Fruit fly (Drosophila melanogaster) whole organism, prepupa: Measurements from ENCODE around the gene Hmbs.

Source experiments
- Blimp-1 ChIP-seq: fragments of 200-800 bp; sonication (Bioruptor generic); optimal IDR thresholded peaks from 3 replicates; lab custom pipeline; 2017; ENCODE audit warnings: missing biosample characterization, missing genetic modification characterization, mild to moderate bottlenecking, moderate library complexity, missing genetic modification reagents
- CG10669 ChIP-seq: fragments of 200-800 bp; sonication (Bioruptor generic); optimal IDR thresholded peaks from 3 replicates; lab custom pipeline; 2018; ENCODE audit warnings: missing biosample characterization, mild to moderate bottlenecking, missing genetic modification characterization, moderate library complexity
- CG11762 ChIP-seq: fragments of 200-800 bp; sonication (Bioruptor generic); optimal IDR thresholded peaks from 3 replicates; lab custom pipeline; 2016; ENCODE audit warnings: missing biosample characterization, missing genetic modification characterization; ENCODE audit not compliant: insufficient read depth
- CG11902 ChIP-seq: fragments of 200-800 bp; sonication (Bioruptor generic); optimal IDR thresholded peaks from 3 replicates; lab custom pipeline; 2016; ENCODE audit warnings: missing biosample characterization, missing genetic modification characterization
- CG15336 ChIP-seq: fragments of 200-800 bp; sonication (Bioruptor generic); IDR thresholded peaks from 2 replicates; pipeline ENCODE4 v1.3.6; 2022; ENCODE audit warnings: missing biosample characterization, missing genetic modification characterization
- CG1621 ChIP-seq: fragments of 200-800 bp; sonication (Bioruptor generic); optimal IDR thresholded peaks from 3 replicates; lab custom pipeline; 2018; ENCODE audit warnings: missing biosample characterization, mild to moderate bottlenecking, missing genetic modification characterization
- CG16779 ChIP-seq: fragments of 200-800 bp; sonication (Bioruptor generic); optimal IDR thresholded peaks from 3 replicates; lab custom pipeline; 2017; ENCODE audit warnings: missing biosample characterization, mild to moderate bottlenecking, missing genetic modification characterization
- CG3032 ChIP-seq: fragments of 200-800 bp; optimal IDR thresholded peaks from 2 replicates; lab custom pipeline; 2019; ENCODE audit warnings: missing biosample characterization, mild to moderate bottlenecking, missing genetic modification characterization, moderate library complexity
- CG31627 ChIP-seq: fragments of 200-800 bp; sonication (Bioruptor generic); optimal IDR thresholded peaks from 3 replicates; lab custom pipeline; 2016; ENCODE audit warnings: missing biosample characterization, missing genetic modification characterization
- CG32006 ChIP-seq: fragments of 200-800 bp; sonication (Bioruptor generic); optimal IDR thresholded peaks from 3 replicates; lab custom pipeline; 2017; ENCODE audit warnings: missing biosample characterization, mild to moderate bottlenecking, missing genetic modification characterization
- CG3919 ChIP-seq: fragments of 200-800 bp; sonication (Bioruptor generic); optimal IDR thresholded peaks from 3 replicates; lab custom pipeline; 2016; ENCODE audit warnings: missing biosample characterization, missing genetic modification characterization
- CG4318 ChIP-seq: fragments of 200-800 bp; sonication (Bioruptor generic); optimal IDR thresholded peaks from 3 replicates; lab custom pipeline; 2017; ENCODE audit warnings: missing biosample characterization, mild to moderate bottlenecking, missing genetic modification characterization
- CG6276 ChIP-seq: fragments of 200-800 bp; sonication (Bioruptor generic); optimal IDR thresholded peaks from 2 replicates; lab custom pipeline; 2017; ENCODE audit warnings: missing biosample characterization, mild to moderate bottlenecking, missing genetic modification characterization
- CG6792 ChIP-seq: fragments of 200-800 bp; sonication (Bioruptor generic); optimal IDR thresholded peaks from 3 replicates; lab custom pipeline; 2016; ENCODE audit warnings: missing biosample characterization, missing genetic modification characterization
- CG6808 ChIP-seq: fragments of 200-800 bp; sonication (Bioruptor generic); optimal IDR thresholded peaks from 3 replicates; lab custom pipeline; 2017; ENCODE audit warnings: missing biosample characterization, missing genetic modification characterization, mild to moderate bottlenecking, moderate library complexity, missing genetic modification reagents
- CG6854 ChIP-seq: fragments of 200-800 bp; sonication (Bioruptor generic); optimal IDR thresholded peaks from 2 replicates; lab custom pipeline; 2017; ENCODE audit warnings: missing biosample characterization, mild to moderate bottlenecking, missing genetic modification characterization
- CG7368 ChIP-seq: fragments of 200-800 bp; sonication (Bioruptor generic); optimal IDR thresholded peaks from 3 replicates; lab custom pipeline; 2016; ENCODE audit warnings: missing biosample characterization, missing genetic modification characterization
- CG8119 ChIP-seq: fragments of 200-800 bp; sonication (Bioruptor generic); IDR thresholded peaks from 3 replicates; pipeline ENCODE4 v1.3.6; 2022; ENCODE audit warnings: missing biosample characterization, missing genetic modification characterization
- CG8319 ChIP-seq: fragments of 200-800 bp; sonication (Bioruptor generic); optimal IDR thresholded peaks from 3 replicates; lab custom pipeline; 2016; ENCODE audit warnings: missing biosample characterization, missing genetic modification characterization
- CG8632 ChIP-seq: fragments of 200-800 bp; sonication (Bioruptor generic); optimal IDR thresholded peaks from 3 replicates; lab custom pipeline; 2016; ENCODE audit warnings: missing biosample characterization, missing genetic modification characterization
- CG9139 ChIP-seq: fragments of 200-800 bp; sonication (Bioruptor generic); optimal IDR thresholded peaks from 3 replicates; lab custom pipeline; 2017; ENCODE audit warnings: missing biosample characterization, mild to moderate bottlenecking, missing genetic modification characterization
- Eip75B ChIP-seq: fragments of 200-800 bp; sonication (Bioruptor generic); optimal IDR thresholded peaks from 3 replicates; lab custom pipeline; 2016; ENCODE audit warnings: missing biosample characterization, missing genetic modification characterization
- Eip78C ChIP-seq: fragments of 200-800 bp; sonication (Bioruptor generic); peaks from one replicate; lab custom pipeline; 2016; ENCODE audit warnings: missing biosample characterization, missing genetic modification characterization
- Ets21C ChIP-seq: fragments of 200-800 bp; sonication (Bioruptor generic); optimal IDR thresholded peaks from 3 replicates; lab custom pipeline; 2016; ENCODE audit warnings: missing biosample characterization, missing genetic modification characterization
- Ets96B ChIP-seq: fragments of 200-800 bp; optimal IDR thresholded peaks from 2 replicates; lab custom pipeline; 2019; ENCODE audit warnings: missing biosample characterization, mild to moderate bottlenecking, missing genetic modification characterization, moderate library complexity
- Gug ChIP-seq: fragments of 200-800 bp; sonication (Bioruptor generic); IDR thresholded peaks from 2 replicates; pipeline ENCODE4 v1.3.6; 2022; ENCODE audit warnings: missing biosample characterization, missing genetic modification characterization
- Hr4 ChIP-seq: fragments of 200-800 bp; sonication (Bioruptor generic); optimal IDR thresholded peaks from 3 replicates; lab custom pipeline; 2016; ENCODE audit warnings: missing biosample characterization, missing genetic modification characterization
- Smox ChIP-seq: fragments of 200-800 bp; sonication (Bioruptor generic); optimal IDR thresholded peaks from 3 replicates; lab custom pipeline; 2016; ENCODE audit warnings: missing biosample characterization, missing genetic modification characterization
- Sox102F ChIP-seq: fragments of 200-800 bp; sonication (Bioruptor generic); optimal IDR thresholded peaks from 2 replicates; lab custom pipeline; 2016; ENCODE audit warnings: missing biosample characterization, mild to moderate bottlenecking, missing genetic modification characterization
- Sox14 ChIP-seq: fragments of 200-800 bp; sonication (Bioruptor generic); optimal IDR thresholded peaks from 3 replicates; lab custom pipeline; 2016; ENCODE audit warnings: missing biosample characterization, missing genetic modification characterization
- Sox15 ChIP-seq: fragments of 200-800 bp; sonication (Bioruptor generic); optimal IDR thresholded peaks from 3 replicates; lab custom pipeline; 2016; ENCODE audit warnings: missing biosample characterization, missing genetic modification characterization
- achi ChIP-seq: fragments of 200-800 bp; sonication (Bioruptor generic); optimal IDR thresholded peaks from 3 replicates; lab custom pipeline; 2016; ENCODE audit warnings: missing biosample characterization, missing genetic modification characterization
- acj6 ChIP-seq: fragments of 200-800 bp; sonication (Bioruptor generic); optimal IDR thresholded peaks from 3 replicates; lab custom pipeline; 2016; ENCODE audit warnings: missing biosample characterization, missing genetic modification characterization
- cyc ChIP-seq: fragments of 200-800 bp; sonication (Bioruptor generic); optimal IDR thresholded peaks from 3 replicates; lab custom pipeline; 2016; ENCODE audit warnings: missing biosample characterization, missing genetic modification characterization
- dsx ChIP-seq: fragments of 200-800 bp; optimal IDR thresholded peaks from 3 replicates; lab custom pipeline; 2019; ENCODE audit warnings: missing biosample characterization, mild to moderate bottlenecking, missing genetic modification characterization, moderate library complexity; ENCODE audit not compliant: poor library complexity, severe bottlenecking
- eg ChIP-seq: fragments of 200-800 bp; sonication (Bioruptor generic); IDR thresholded peaks from 3 replicates; pipeline ENCODE4 v1.3.6; 2022; ENCODE audit warnings: missing biosample characterization, missing genetic modification characterization
- fd85E ChIP-seq: fragments of 200-800 bp; sonication (Bioruptor generic); optimal IDR thresholded peaks from 3 replicates; lab custom pipeline; 2016; ENCODE audit warnings: missing biosample characterization, missing genetic modification characterization
- fkh ChIP-seq: fragments of 200-800 bp; sonication (Bioruptor generic); optimal IDR thresholded peaks from 3 replicates; lab custom pipeline; 2017; ENCODE audit warnings: missing biosample characterization, mild to moderate bottlenecking, missing genetic modification characterization, moderate library complexity
- lz ChIP-seq: fragments of 200-800 bp; sonication (Bioruptor generic); optimal IDR thresholded peaks from 3 replicates; lab custom pipeline; 2016; ENCODE audit warnings: missing biosample characterization, missing genetic modification characterization
- net ChIP-seq: fragments of 200-800 bp; sonication (Bioruptor generic); optimal IDR thresholded peaks from 3 replicates; lab custom pipeline; 2016; ENCODE audit warnings: missing biosample characterization, missing genetic modification characterization
- salr ChIP-seq, 2 experiments: fragments of 200-800 bp; sonication (Bioruptor generic); optimal IDR thresholded peaks; 3 replicates each; lab custom pipeline; 2016 to 2018; ENCODE audit warnings: missing biosample characterization in 2 of 2, missing genetic modification characterization in 2 of 2, mild to moderate bottlenecking in 1 of 2
- spab ChIP-seq: fragments of 200-800 bp; sonication (Bioruptor generic); optimal IDR thresholded peaks from 2 replicates; lab custom pipeline; 2017; ENCODE audit warnings: missing biosample characterization, mild to moderate bottlenecking, missing genetic modification characterization, missing genetic modification reagents
- ss ChIP-seq, 2 experiments: fragments of 200-800 bp; sonication (Bioruptor generic); optimal IDR thresholded peaks; 2 replicates in 1 of 2; 3 replicates in 1 of 2; lab custom pipeline; 2017 to 2018; ENCODE audit warnings: mild to moderate bottlenecking in 2 of 2, missing biosample characterization in 2 of 2, missing genetic modification characterization in 2 of 2, moderate library complexity in 1 of 2
- svp ChIP-seq: fragments of 200-800 bp; sonication (Bioruptor generic); peaks from one replicate; lab custom pipeline; 2016; ENCODE audit warnings: missing biosample characterization, missing genetic modification characterization
- topi ChIP-seq: fragments of 200-800 bp; sonication (Bioruptor generic); optimal IDR thresholded peaks from 3 replicates; lab custom pipeline; 2016; ENCODE audit warnings: missing biosample characterization, missing genetic modification characterization
- vri ChIP-seq: fragments of 200-800 bp; sonication (Bioruptor generic); optimal IDR thresholded peaks from 3 replicates; lab custom pipeline; 2016; ENCODE audit warnings: missing biosample characterization, mild to moderate bottlenecking, missing genetic modification characterization

Hmbs gene

DNA sequence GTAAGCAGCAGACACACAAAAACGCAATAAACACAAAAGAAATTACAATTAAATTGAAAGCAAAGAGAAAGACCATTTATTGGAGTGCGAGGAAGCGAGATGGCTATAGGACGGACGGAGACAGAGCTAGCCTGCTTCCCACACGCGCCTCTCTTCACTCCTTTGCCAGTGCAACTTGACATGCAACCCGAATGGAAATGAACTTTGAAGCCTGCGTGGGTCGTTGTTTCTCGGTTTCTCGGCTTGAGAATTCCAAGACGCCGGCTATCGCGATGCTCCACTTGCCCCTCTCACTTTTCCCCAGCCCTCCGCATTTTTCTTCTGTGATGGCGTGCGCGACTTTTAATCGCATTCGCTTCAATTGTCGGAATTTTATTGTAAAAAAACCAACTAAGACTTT, 46.3 kb downstream of the Hmbs start (continued):
- no peak for TF ChIP-seq Hr4 (GFP tag; lab: Kevin White, UChicago)
- no peak for TF ChIP-seq CG6854 (GFP tag; lab: Kevin White, UChicago)
- TF ChIP-seq CG6792: no peak
- TF ChIP-seq CG6276 (GFP tag; lab: Kevin White, UChicago): peak; percentile 41
- peak; percentile 48 for TF ChIP-seq CG6808 (GFP tag; lab: Kevin White, UChicago)
- peak; percentile 27 for TF ChIP-seq CG1621 (tag; lab: Kevin White, UChicago)

DNA sequence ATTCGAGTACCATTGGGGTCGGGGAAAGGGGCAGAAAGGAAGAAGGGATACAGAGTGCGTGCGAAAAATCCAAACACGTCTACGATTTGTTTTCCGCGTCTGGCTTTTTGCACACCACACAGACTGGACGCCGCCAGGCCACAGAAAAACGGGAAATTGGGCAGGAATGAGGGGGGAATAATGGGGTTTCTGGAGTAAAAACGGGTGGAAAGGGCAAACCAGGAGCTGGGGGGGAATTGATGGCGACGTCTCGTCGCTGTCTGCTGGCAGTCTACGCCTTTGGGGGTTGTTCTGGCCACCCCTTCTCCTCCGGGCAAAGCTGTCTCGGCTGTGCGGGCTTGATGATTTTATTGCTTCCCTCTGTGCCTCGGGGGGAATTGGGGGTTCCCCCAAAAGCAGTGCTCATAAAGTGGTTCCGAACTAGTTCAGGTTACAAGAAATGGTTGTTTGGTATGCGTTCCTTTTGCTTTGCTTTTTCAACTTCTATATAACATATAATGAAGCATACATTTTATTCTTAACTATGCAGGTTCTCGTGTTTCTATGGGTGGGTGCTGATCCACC, 51.1 kb downstream of the Hmbs start:
- peak in 1 of 2 experiments; percentile 20 for TF ChIP-seq ss (GFP tag; optimal IDR thresholded peaks at IDR 0.05; lab: Kevin White, UChicago)
- TF ChIP-seq Eip78C (GFP tag; lab: Kevin White, UChicago): no peak

DNA sequence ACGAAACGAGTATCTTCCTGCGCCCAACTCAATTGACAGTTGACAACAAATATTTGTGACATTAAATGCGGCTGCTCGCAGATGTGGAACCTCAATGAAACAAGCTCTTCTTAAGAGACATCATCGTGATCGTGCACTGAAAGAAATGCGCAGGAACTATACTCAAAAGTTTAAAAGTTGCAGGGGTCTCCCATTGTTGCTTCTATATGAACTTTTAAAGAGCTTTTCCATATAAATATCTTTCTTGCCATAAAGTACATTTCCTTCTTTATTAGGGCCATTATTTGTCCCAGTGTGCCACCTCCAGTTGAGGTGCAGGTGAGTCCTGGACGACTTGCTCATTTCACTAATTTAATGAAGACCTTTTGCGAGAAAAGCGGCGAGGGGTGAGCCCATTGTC, 53.4 kb downstream of the Hmbs start:
- peak; percentile 66 for TF ChIP-seq Ets21C (GFP tag; lab: Kevin White, UChicago)
- peak; percentile 61 for TF ChIP-seq CG8632 (GFP tag; lab: Kevin White, UChicago)
- peak; percentile 66 for TF ChIP-seq CG3032 (tag; lab: Kevin White, UChicago)
- TF ChIP-seq CG15336: 0 out of 2 replicates have a peak, but pooled peaks have one; percentile 10
- TF ChIP-seq Sox15 (GFP tag; lab: Kevin White, UChicago): peak; percentile 66
- TF ChIP-seq svp (GFP tag; lab: Kevin White, UChicago): peak; percentile 87
- TF ChIP-seq eg: no peak
- TF ChIP-seq acj6 (GFP tag; lab: Kevin White, UChicago): peak; percentile 68
- TF ChIP-seq CG8319 (GFP tag; lab: Kevin White, UChicago): peak; percentile 30
- peak; percentile 53 for TF ChIP-seq Eip75B (GFP tag; lab: Kevin White, UChicago)
- TF ChIP-seq CG6808 (GFP tag; lab: Kevin White, UChicago): peak; percentile 43
- no peak for TF ChIP-seq CG11762 (GFP tag; lab: Kevin White, UChicago)
- peak; percentile 42 for TF ChIP-seq spab (GFP tag; lab: Kevin White, UChicago)
- TF ChIP-seq CG32006: peak; percentile 27
- peak; percentile 71 for TF ChIP-seq Sox14 (GFP tag; lab: Kevin White, UChicago)
- TF ChIP-seq salr (GFP tag; optimal IDR thresholded peaks at IDR 0.05; lab: Kevin White, UChicago): peak in 1 of 2 experiments; percentile 49
- TF ChIP-seq lz (GFP tag; lab: Kevin White, UChicago): peak; percentile 70
- TF ChIP-seq CG11902 (GFP tag; lab: Kevin White, UChicago): peak; percentile 0
- TF ChIP-seq CG4318: no peak
- no peak for TF ChIP-seq Gug (GFP tag; lab: Robert Waterston, UW)
- no peak for TF ChIP-seq CG9139 (GFP tag; lab: Kevin White, UChicago)
- peak; percentile 2 for TF ChIP-seq CG7368 (GFP tag; lab: Kevin White, UChicago)
- peak; percentile 54 for TF ChIP-seq Ets96B (tag; lab: Kevin White, UChicago)
- peak; percentile 83 for TF ChIP-seq CG31627 (GFP tag; lab: Kevin White, UChicago)
- TF ChIP-seq net (GFP tag; lab: Kevin White, UChicago): peak; percentile 46
- TF ChIP-seq CG8119: no peak
- peak; percentile 61 for TF ChIP-seq vri (GFP tag; lab: Kevin White, UChicago)
- peak; percentile 24 for TF ChIP-seq dsx (GFP tag; lab: Kevin White, UChicago)
- TF ChIP-seq cyc (GFP tag; lab: Kevin White, UChicago): peak; percentile 71
- peak; percentile 61 for TF ChIP-seq CG1621 (tag; lab: Kevin White, UChicago)
- no peak for TF ChIP-seq CG16779 (tag; lab: Kevin White, UChicago)
- TF ChIP-seq ss (GFP tag; optimal IDR thresholded peaks at IDR 0.05; lab: Kevin White, UChicago): peak in 1 of 2 experiments; percentile 28
- peak; percentile 52 for TF ChIP-seq CG3919 (GFP tag; lab: Kevin White, UChicago)
- no peak for TF ChIP-seq CG6854 (GFP tag; lab: Kevin White, UChicago)
- no peak for TF ChIP-seq fd85E (GFP tag; lab: Kevin White, UChicago)
- peak; percentile 81 for TF ChIP-seq Sox102F (GFP tag; lab: Kevin White, UChicago)
- peak; percentile 78 for TF ChIP-seq Smox (GFP tag; lab: Kevin White, UChicago)
- peak; percentile 42 for TF ChIP-seq Blimp-1 (GFP tag; lab: Kevin White, UChicago)
- TF ChIP-seq fkh: no peak
- peak; percentile 67 for TF ChIP-seq topi (GFP tag; lab: Kevin White, UChicago)
- TF ChIP-seq achi: peak; percentile 24
- TF ChIP-seq CG10669 (GFP tag; lab: Kevin White, UChicago): peak; percentile 24
- TF ChIP-seq Eip78C (GFP tag; lab: Kevin White, UChicago): peak; percentile 78
